In the genomic region with DNA sequence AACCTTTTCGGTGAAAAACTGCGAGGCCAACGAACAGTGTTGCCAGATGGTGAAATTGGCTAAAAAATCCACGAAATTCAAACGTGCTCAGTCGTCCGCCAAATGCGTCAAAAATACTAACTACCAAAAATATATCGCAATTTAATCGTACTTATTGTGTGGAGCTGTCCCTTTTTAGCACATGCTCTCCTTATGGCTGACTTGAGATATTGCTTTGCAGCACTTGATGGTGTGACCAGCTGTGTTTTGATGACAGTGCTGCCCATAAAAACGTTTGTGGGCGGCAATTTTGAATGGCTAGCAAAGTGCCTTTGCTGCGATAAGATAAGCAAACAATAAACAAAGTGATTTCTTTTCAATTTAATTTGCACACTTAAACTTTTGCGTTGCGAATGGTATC, we compare ENCODE assay signal across 5 fruit fly cellular contexts.
TF ChIP-seq lines count a peak whose summit lies in the region.

A gene (minus strand): TSS at position 208 of the 400 bp plus-strand sequence.

- no peak for TF ChIP-seq CTCF in whole organism, embryonic (GFP tag; optimal IDR thresholded peaks at IDR 0.05; lab: Kevin White, UChicago)

TF ChIP-seq in whole organism, adult, 20 proteins besides CTCF, POLR2A, EP300 and RAD21 (continues in another document):
- peak; percentile 9 for TF ChIP-seq CG14711 (tag; optimal IDR thresholded peaks at IDR 0.05; lab: Kevin White, UChicago)
- no peak for TF ChIP-seq ovo (GFP tag; optimal IDR thresholded peaks at IDR 0.05; lab: Kevin White, UChicago)
- TF ChIP-seq kay (GFP tag; lab: Kevin White, UChicago; ENCODE audit: borderline replicate concordance) = no peak
- TF ChIP-seq Crg-1 (GFP tag; optimal IDR thresholded peaks at IDR 0.05; lab: Kevin White, UChicago) = no peak
- no peak for TF ChIP-seq Clk (GFP tag; optimal IDR thresholded peaks at IDR 0.05; lab: Kevin White, UChicago)
- peak; percentile 35 for TF ChIP-seq pad (GFP tag; optimal IDR thresholded peaks at IDR 0.05; lab: Kevin White, UChicago)
- TF ChIP-seq toe (GFP tag; optimal IDR thresholded peaks at IDR 0.05; lab: Kevin White, UChicago) = no peak
- TF ChIP-seq Hr96 (GFP tag; optimal IDR thresholded peaks at IDR 0.05; lab: Kevin White, UChicago) = no peak
- peak; percentile 33 for TF ChIP-seq cic (GFP tag; optimal IDR thresholded peaks at IDR 0.05; lab: Kevin White, UChicago)
- no peak for TF ChIP-seq CG11617 (GFP tag; optimal IDR thresholded peaks at IDR 0.05; lab: Kevin White, UChicago)
- TF ChIP-seq CG7045 (GFP tag; optimal IDR thresholded peaks at IDR 0.05; lab: Kevin White, UChicago) = no peak
- peak; percentile 60 for TF ChIP-seq bab1 (GFP tag; optimal IDR thresholded peaks at IDR 0.05; lab: Kevin White, UChicago)
- no peak for TF ChIP-seq CG7101 (tag; optimal IDR thresholded peaks at IDR 0.05; lab: Kevin White, UChicago)
- TF ChIP-seq CG12768 (GFP tag; optimal IDR thresholded peaks at IDR 0.05; lab: Kevin White, UChicago) = no peak
- TF ChIP-seq tj (GFP tag; optimal IDR thresholded peaks at IDR 0.05; lab: Kevin White, UChicago) = no peak
- peak; percentile 80 for TF ChIP-seq Mnt (GFP tag; optimal IDR thresholded peaks at IDR 0.05; lab: Kevin White, UChicago)
- peak; percentile 43 for TF ChIP-seq CG1620 (GFP tag; optimal IDR thresholded peaks at IDR 0.05; lab: Kevin White, UChicago)

TF ChIP-seq in whole organism, embryonic, 481 proteins besides CTCF, POLR2A, EP300 and RAD21 (continues in another document):
- no peak for TF ChIP-seq CG9215 (GFP tag; IDR thresholded peaks at IDR 0.05; lab: Robert Waterston, UW)
- peak; percentile 15 for TF ChIP-seq CrebB (tag; optimal IDR thresholded peaks at IDR 0.05; lab: Kevin White, UChicago)
- TF ChIP-seq pan (optimal IDR thresholded peaks at IDR 0.05; lab: Kevin White, UChicago) = no peak
- TF ChIP-seq pan (GFP tag; optimal IDR thresholded peaks at IDR 0.05 in 1 of 2, IDR thresholded peaks at IDR 0.05 in 1 of 2) = no peak
- no peak for TF ChIP-seq chn (GFP tag; optimal IDR thresholded peaks at IDR 0.05; lab: Kevin White, UChicago)
- no peak for TF ChIP-seq sima (GFP tag; optimal IDR thresholded peaks at IDR 0.05; lab: Kevin White, UChicago)
- peak; percentile 58 for TF ChIP-seq CG2116 (GFP tag; optimal IDR thresholded peaks at IDR 0.05; lab: Kevin White, UChicago)
- no peak for TF ChIP-seq disco-r (GFP tag; optimal IDR thresholded peaks at IDR 0.05; lab: Kevin White, UChicago)
- TF ChIP-seq tna (GFP tag; IDR thresholded peaks at IDR 0.05; lab: Robert Waterston, UW; ENCODE audit: partially characterized antibody) = no peak
- no peak for TF ChIP-seq CG6854 (GFP tag; optimal IDR thresholded peaks at IDR 0.05; lab: Kevin White, UChicago)
- TF ChIP-seq H15 (GFP tag; IDR thresholded peaks at IDR 0.05; lab: Robert Waterston, UW) = no peak
- TF ChIP-seq fd96Cb (tag; optimal IDR thresholded peaks at IDR 0.05; lab: Kevin White, UChicago) = no peak
- TF ChIP-seq croc (GFP tag; conservative IDR thresholded peaks at IDR 0.05; lab: Robert Waterston, UW) = no peak
- TF ChIP-seq CG3407 (GFP tag; optimal IDR thresholded peaks at IDR 0.05; lab: Kevin White, UChicago) = no peak
- TF ChIP-seq cas (GFP tag; IDR thresholded peaks at IDR 0.05; lab: Robert Waterston, UW) = no peak
- no peak for TF ChIP-seq Lpt (GFP tag; optimal IDR thresholded peaks at IDR 0.05; lab: Kevin White, UChicago)
- TF ChIP-seq CG18764 (GFP tag; optimal IDR thresholded peaks at IDR 0.05; lab: Kevin White, UChicago) = no peak
- peak; percentile 99 for TF ChIP-seq E2f2 (GFP tag; IDR thresholded peaks at IDR 0.05; lab: Robert Waterston, UW)
- TF ChIP-seq dan (GFP tag; IDR thresholded peaks at IDR 0.05; lab: Robert Waterston, UW) = no peak

TF ChIP-seq in whole organism, prepupa, 60 proteins besides CTCF, POLR2A, EP300 and RAD21:
- TF ChIP-seq lz (GFP tag; optimal IDR thresholded peaks at IDR 0.05; lab: Kevin White, UChicago) (no peak), Gug (GFP tag; IDR thresholded peaks at IDR 0.05; lab: Robert Waterston, UW) (no peak), acj6 (GFP tag; optimal IDR thresholded peaks at IDR 0.05; lab: Kevin White, UChicago) (no peak), CG3032 (tag; optimal IDR thresholded peaks at IDR 0.05; lab: Kevin White, UChicago) (peak; percentile 3), CG6808 (GFP tag; optimal IDR thresholded peaks at IDR 0.05; lab: Kevin White, UChicago) (peak; percentile 100), fkh (GFP tag; optimal IDR thresholded peaks at IDR 0.05; lab: Kevin White, UChicago) (peak; percentile 81), Hr39 (GFP tag; optimal IDR thresholded peaks at IDR 0.05; lab: Kevin White, UChicago) (peak; percentile 3), OdsH (GFP tag; optimal IDR thresholded peaks at IDR 0.05; lab: Kevin White, UChicago) (no peak), Sox14 (GFP tag; optimal IDR thresholded peaks at IDR 0.05; lab: Kevin White, UChicago) (peak; percentile 55), svp (GFP tag; lab: Kevin White, UChicago) (peak; percentile 54)

TF ChIP-seq in whole organism, pupa, 21 proteins besides CTCF, POLR2A, EP300 and RAD21:
- TF ChIP-seq CG34367 (tag; optimal IDR thresholded peaks at IDR 0.05; lab: Kevin White, UChicago) (no peak), CG13204 (GFP tag; optimal IDR thresholded peaks at IDR 0.05; lab: Kevin White, UChicago) (no peak), Ets98B (GFP tag; IDR thresholded peaks at IDR 0.05; lab: Robert Waterston, UW) (no peak), CG4496 (GFP tag; IDR thresholded peaks at IDR 0.05; lab: Robert Waterston, UW) (peak; percentile 13; the same call in 1 of the 3 replicates)

TF ChIP-seq in whole organism, wandering third instar larva, 38 proteins besides CTCF, POLR2A, EP300 and RAD21:
- TF ChIP-seq foxo (GFP tag; optimal IDR thresholded peaks at IDR 0.05; lab: Kevin White, UChicago) (no peak), brk (GFP tag; optimal IDR thresholded peaks at IDR 0.05; lab: Kevin White, UChicago) (no peak), dsf (GFP tag; optimal IDR thresholded peaks at IDR 0.05; lab: Kevin White, UChicago; ENCODE audit: borderline replicate concordance) (no peak), h (GFP tag; optimal IDR thresholded peaks at IDR 0.05; lab: Kevin White, UChicago) (peak; percentile 4), Vsx2 (GFP tag; optimal IDR thresholded peaks at IDR 0.05; lab: Kevin White, UChicago; ENCODE audit: partially characterized antibody) (no peak), sv (GFP tag; optimal IDR thresholded peaks at IDR 0.05; lab: Kevin White, UChicago) (no peak), N (GFP tag; optimal IDR thresholded peaks at IDR 0.05; lab: Kevin White, UChicago) (no peak), Myc (optimal IDR thresholded peaks at IDR 0.05; lab: Kevin White, UChicago) (peak; percentile 27), usp (GFP tag; optimal IDR thresholded peaks at IDR 0.05; lab: Kevin White, UChicago) (no peak), woc (GFP tag; optimal IDR thresholded peaks at IDR 0.05; lab: Kevin White, UChicago) (peak; percentile 13), psq (GFP tag; optimal IDR thresholded peaks at IDR 0.05; lab: Kevin White, UChicago) (no peak), HLH106 (tag; optimal IDR thresholded peaks at IDR 0.05; lab: Kevin White, UChicago) (peak; percentile 2), CG9705 (GFP tag; optimal IDR thresholded peaks at IDR 0.05; lab: Kevin White, UChicago) (no peak), br (GFP tag; optimal IDR thresholded peaks at IDR 0.05; lab: Kevin White, UChicago) (no peak), Sp1 (GFP tag; optimal IDR thresholded peaks at IDR 0.05; lab: Kevin White, UChicago) (no peak), ey (GFP tag; optimal IDR thresholded peaks at IDR 0.05; lab: Kevin White, UChicago) (no peak), Hnf4 (GFP tag; optimal IDR thresholded peaks at IDR 0.05; lab: Kevin White, UChicago) (no peak), pan (optimal IDR thresholded peaks at IDR 0.05; lab: Kevin White, UChicago) (no peak), Rel (GFP tag; optimal IDR thresholded peaks at IDR 0.05; lab: Kevin White, UChicago) (no peak), Rel (tag; optimal IDR thresholded peaks at IDR 0.05; lab: Kevin White, UChicago) (peak; percentile 92), CG32264 (GFP tag; optimal IDR thresholded peaks at IDR 0.05; lab: Kevin White, UChicago) (no peak), CrebA (GFP tag; optimal IDR thresholded peaks at IDR 0.05; lab: Kevin White, UChicago; ENCODE audit: borderline replicate concordance) (no peak), dmrt93B (GFP tag; optimal IDR thresholded peaks at IDR 0.05; lab: Kevin White, UChicago) (no peak), Hr83 (GFP tag; optimal IDR thresholded peaks at IDR 0.05; lab: Kevin White, UChicago; ENCODE audit: poor library complexity, severe bottlenecking) (no peak), Dfd (GFP tag; optimal IDR thresholded peaks at IDR 0.05; lab: Kevin White, UChicago) (no peak), Dif (GFP tag; optimal IDR thresholded peaks at IDR 0.05; lab: Kevin White, UChicago; ENCODE audit: partially characterized antibody) (no peak), GATAd (GFP tag; optimal IDR thresholded peaks at IDR 0.05; lab: Kevin White, UChicago) (peak; percentile 44), sage (GFP tag; optimal IDR thresholded peaks at IDR 0.05; lab: Kevin White, UChicago) (no peak), fru (GFP tag; optimal IDR thresholded peaks at IDR 0.05; lab: Kevin White, UChicago) (no peak), Jra (GFP tag; optimal IDR thresholded peaks at IDR 0.05; lab: Kevin White, UChicago) (no peak), rgr (GFP tag; optimal IDR thresholded peaks at IDR 0.05; lab: Kevin White, UChicago) (no peak), lola (GFP tag; optimal IDR thresholded peaks at IDR 0.05; lab: Kevin White, UChicago) (no peak), jim (GFP tag; optimal IDR thresholded peaks at IDR 0.05; lab: Kevin White, UChicago) (no peak), Hr78 (GFP tag; optimal IDR thresholded peaks at IDR 0.05; lab: Kevin White, UChicago) (no peak), tai (GFP tag; optimal IDR thresholded peaks at IDR 0.05; lab: Kevin White, UChicago) (no peak), Abd-B (GFP tag; optimal IDR thresholded peaks at IDR 0.05; lab: Kevin White, UChicago) (no peak), OdsH (GFP tag; optimal IDR thresholded peaks at IDR 0.05; lab: Kevin White, UChicago) (no peak), Mio (GFP tag; optimal IDR thresholded peaks at IDR 0.05; lab: Kevin White, UChicago) (no peak), dl (GFP tag; optimal IDR thresholded peaks at IDR 0.05; lab: Kevin White, UChicago; ENCODE audit: insufficient read depth in 1 of 2, partially characterized antibody in 2 of 2) (no peak)
